Worm (Caenorhabditis elegans): ENCODE measurements around the gene C28G1.10.

DNA sequence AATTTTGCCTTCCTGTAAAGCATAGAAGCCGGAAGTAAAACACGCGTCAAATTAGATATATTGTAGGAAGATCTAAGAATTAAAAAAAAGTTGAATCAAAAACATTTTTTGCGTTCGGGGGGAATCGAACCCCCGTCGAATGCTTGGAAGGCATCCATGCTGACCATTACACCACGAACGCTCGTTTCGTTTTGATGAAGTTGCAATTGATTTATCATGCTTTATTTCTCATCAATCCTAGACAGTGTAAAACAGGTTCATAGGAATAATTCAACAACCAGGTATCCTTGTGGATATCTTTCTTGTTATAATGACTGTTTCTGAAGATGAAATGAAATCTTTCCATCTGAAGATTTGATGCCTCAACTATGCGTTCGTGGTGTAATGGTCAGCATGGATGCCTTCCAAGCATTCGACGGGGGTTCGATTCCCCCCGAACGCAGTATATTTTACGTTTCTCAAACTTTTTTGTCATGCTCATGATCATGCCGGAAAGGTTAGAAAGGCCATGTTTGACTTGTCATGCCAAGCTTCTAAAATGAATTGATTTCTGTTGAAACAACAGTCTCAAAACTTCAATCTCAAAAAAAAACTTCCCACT lies 27.0 kb upstream of the C28G1.10 start:
- TF ChIP-seq unc-62 (GFP tag; optimal IDR thresholded peaks at IDR 0.05) = no peak
- no peak for TF ChIP-seq xbp-1 (tag; optimal IDR thresholded peaks at IDR 0.05)
- TF ChIP-seq ztf-11 (tag; optimal IDR thresholded peaks at IDR 0.05) = no peak
- no peak for TF ChIP-seq nhr-28 (tag; optimal IDR thresholded peaks at IDR 0.05)
- TF ChIP-seq mdl-1 (tag; optimal IDR thresholded peaks at IDR 0.05) = no peak
- no peak for TF ChIP-seq ceh-82 (tag; optimal IDR thresholded peaks at IDR 0.05)
- TF ChIP-seq nhr-11 (tag; optimal IDR thresholded peaks at IDR 0.05) = no peak
- no peak for TF ChIP-seq lin-39 (tag; optimal IDR thresholded peaks at IDR 0.05)
- TF ChIP-seq nhr-77 (tag; optimal IDR thresholded peaks at IDR 0.05) = no peak
